Worm (Caenorhabditis elegans) whole organism, young adult: ENCODE results near the gene K08D12.4.

Experiments
- B0035.1 ChIP-seq: sonication (generic microtip); optimal IDR thresholded peaks from 2 replicates; lab custom pipeline; 2016; ENCODE audit warnings: missing genetic modification characterization, mild to moderate bottlenecking, missing compliant biosample characterization, missing genotype, missing genetic modification reagents
- D2030.7 ChIP-seq: fragments of 200-800 bp; sonication (Bioruptor generic); IDR thresholded peaks from 2 replicates; pipeline ENCODE4 v1.3.6; 2022; ENCODE audit warnings: missing genetic modification reagents, missing genetic modification characterization, missing compliant biosample characterization
- F49E8.2 ChIP-seq: sonication (generic microtip); optimal IDR thresholded peaks from 3 replicates; lab custom pipeline; 2017; ENCODE audit warnings: missing genetic modification characterization, mild to moderate bottlenecking, missing compliant biosample characterization, antibody characterized with exemption, moderate library complexity; ENCODE audit not compliant: insufficient read depth
- K11D2.4 ChIP-seq: fragments of 200-800 bp; sonication (Bioruptor generic); IDR thresholded peaks from 2 replicates; pipeline ENCODE4 v1.3.6; 2022; ENCODE audit warnings: missing genetic modification reagents, missing genetic modification characterization, missing compliant biosample characterization
- K12H6.12 ChIP-seq: fragments of 200-800 bp; sonication (Bioruptor generic); optimal IDR thresholded peaks from 2 replicates; lab custom pipeline; 2018; ENCODE audit warnings: mild to moderate bottlenecking, missing genetic modification characterization, missing compliant biosample characterization
- Y79H2A.3 ChIP-seq: fragments of 200-800 bp; sonication (Bioruptor generic); conservative IDR thresholded peaks from 2 replicates; pipeline ENCODE4 v1.3.6; 2022; ENCODE audit warnings: missing genetic modification reagents, missing genetic modification characterization, missing compliant biosample characterization
- ZK185.1 ChIP-seq: sonication (generic microtip); optimal IDR thresholded peaks from 2 replicates; lab custom pipeline; 2016; ENCODE audit warnings: mild to moderate bottlenecking, missing genetic modification characterization, missing compliant biosample characterization; ENCODE audit not compliant: poor library complexity, severe bottlenecking
- akir-1 ChIP-seq: fragments of 200-800 bp; sonication (Bioruptor generic); optimal IDR thresholded peaks from 2 replicates; lab custom pipeline; 2018; ENCODE audit warnings: mild to moderate bottlenecking, missing genetic modification characterization, moderate library complexity, missing compliant biosample characterization
- attf-3 ChIP-seq: fragments of 200-800 bp; sonication (Bioruptor generic); conservative IDR thresholded peaks from 2 replicates; pipeline ENCODE4 v1.3.6; 2022; ENCODE audit warnings: missing genetic modification reagents, missing genetic modification characterization, missing compliant biosample characterization
- attf-5 ChIP-seq: fragments of 200-800 bp; sonication (Bioruptor generic); optimal IDR thresholded peaks from 2 replicates; lab custom pipeline; 2018; ENCODE audit warnings: mild to moderate bottlenecking, missing genetic modification characterization, missing compliant biosample characterization
- cebp-2 ChIP-seq: fragments of 200-800 bp; sonication (Bioruptor generic); IDR thresholded peaks from 2 replicates; pipeline ENCODE4 v1.3.6; 2022; ENCODE audit warnings: missing genetic modification characterization, missing compliant biosample characterization
- chd-7 ChIP-seq: sonication (generic microtip); optimal IDR thresholded peaks from 2 replicates; lab custom pipeline; 2016; ENCODE audit warnings: mild to moderate bottlenecking, missing genetic modification characterization, moderate library complexity, missing compliant biosample characterization
- dox-1 ChIP-seq: fragments of 200-800 bp; sonication (Bioruptor generic); IDR thresholded peaks from 2 replicates; pipeline ENCODE4 v1.3.6; 2022; ENCODE audit warnings: missing genetic modification reagents, missing genetic modification characterization, missing compliant biosample characterization
- dpff-1 ChIP-seq: sonication (generic microtip); optimal IDR thresholded peaks from 2 replicates; lab custom pipeline; 2017; ENCODE audit warnings: mild to moderate bottlenecking, missing genetic modification characterization, missing compliant biosample characterization
- dpl-1 ChIP-seq: fragments of 150-350 bp; optimal IDR thresholded peaks from 2 replicates; lab custom pipeline; 2014; ENCODE audit warnings: missing biosample characterization, missing genetic modification reagents, missing genetic modification characterization
- egrh-3 ChIP-seq: fragments of 200-800 bp; sonication (Bioruptor generic); IDR thresholded peaks from 2 replicates; pipeline ENCODE4 v1.3.6; 2022; ENCODE audit warnings: missing genetic modification reagents, missing genetic modification characterization, missing compliant biosample characterization
- hmg-1.2 ChIP-seq: fragments of 200-800 bp; sonication (Bioruptor generic); IDR thresholded peaks from 2 replicates; pipeline ENCODE4 v1.3.6; 2022; ENCODE audit warnings: missing genetic modification reagents, missing genetic modification characterization, missing compliant biosample characterization
- lag-1 ChIP-seq: fragments of 200-800 bp; sonication (Bioruptor generic); IDR thresholded peaks from 2 replicates; pipeline ENCODE4 v1.3.6; 2022; ENCODE audit warnings: missing genetic modification reagents, missing genetic modification characterization, missing compliant biosample characterization
- let-607 ChIP-seq, 2 experiments: fragments of 200-800 bp in 1 of 2; sonication (Bioruptor generic) in 1 of 2; sonication (generic microtip) in 1 of 2; optimal IDR thresholded peaks; 2 replicates each; lab custom pipeline; 2016 to 2018; ENCODE audit warnings: mild to moderate bottlenecking in 2 of 2, missing compliant biosample characterization in 2 of 2, missing genetic modification characterization in 2 of 2, moderate library complexity in 2 of 2, missing genotype in 1 of 2
- lin-35 ChIP-seq, 3 experiments: fragments of 150-350 bp in 2 of 3; sonication (generic microtip) in 1 of 3; optimal IDR thresholded peaks; 2 replicates each; lab custom pipeline; 2014 to 2018; ENCODE audit warnings: missing biosample characterization in 3 of 3, missing genetic modification characterization in 3 of 3, missing genetic modification reagents in 3 of 3
- lir-1 ChIP-seq: fragments of 200-800 bp; sonication (Bioruptor generic); conservative IDR thresholded peaks from 2 replicates; pipeline ENCODE4 v1.3.6; 2022; ENCODE audit warnings: missing genetic modification reagents, missing genetic modification characterization, missing compliant biosample characterization
- lsl-1 ChIP-seq: fragments of 200-800 bp; sonication (Bioruptor generic); optimal IDR thresholded peaks from 2 replicates; lab custom pipeline; 2018; ENCODE audit warnings: mild to moderate bottlenecking, missing genetic modification characterization, moderate library complexity, missing compliant biosample characterization
- madf-6 ChIP-seq: fragments of 200-800 bp; sonication (Bioruptor generic); IDR thresholded peaks from 2 replicates; pipeline ENCODE4 v1.3.6; 2022; ENCODE audit warnings: missing genetic modification reagents, missing genetic modification characterization, missing compliant biosample characterization
- mcd-1 ChIP-seq: fragments of 200-800 bp; sonication (Bioruptor generic); IDR thresholded peaks from 2 replicates; pipeline ENCODE4 v1.3.6; 2022; ENCODE audit warnings: missing genetic modification reagents, missing genetic modification characterization, missing compliant biosample characterization
- mel-28 ChIP-seq: sonication (generic microtip); optimal IDR thresholded peaks from 2 replicates; lab custom pipeline; 2016; ENCODE audit warnings: borderline replicate concordance, mild to moderate bottlenecking, missing genetic modification characterization, missing compliant biosample characterization
- mes-4 ChIP-seq: sonication (generic microtip); optimal IDR thresholded peaks from 2 replicates; lab custom pipeline; 2016; ENCODE audit warnings: missing genotype, missing genetic modification characterization, missing compliant biosample characterization
- nfyb-1 ChIP-seq: fragments of 200-800 bp; sonication (Bioruptor generic); IDR thresholded peaks from 2 replicates; pipeline ENCODE4 v1.3.6; 2022; ENCODE audit warnings: missing genetic modification reagents, missing genetic modification characterization, missing compliant biosample characterization
- nhr-179 ChIP-seq: sonication (generic microtip); optimal IDR thresholded peaks from 2 replicates; lab custom pipeline; 2016; ENCODE audit warnings: mild to moderate bottlenecking, missing genetic modification characterization, missing compliant biosample characterization
- nhr-90 ChIP-seq: sonication (generic microtip); optimal IDR thresholded peaks from 2 replicates; lab custom pipeline; 2016; ENCODE audit warnings: missing genotype, mild to moderate bottlenecking, missing genetic modification characterization, missing compliant biosample characterization
- pbrm-1 ChIP-seq: fragments of 200-800 bp; sonication (Bioruptor generic); IDR thresholded peaks from 2 replicates; pipeline ENCODE4 v1.3.6; 2022; ENCODE audit warnings: missing genetic modification reagents, missing genetic modification characterization, missing compliant biosample characterization
- pha-4 ChIP-seq: fragments of 150-350 bp; sonication (generic microtip); optimal IDR thresholded peaks from 2 replicates; lab custom pipeline; 2014; ENCODE audit warnings: missing biosample characterization, missing genetic modification reagents, missing genetic modification characterization
- rcor-1 ChIP-seq: fragments of 200-800 bp; sonication (Bioruptor generic); IDR thresholded peaks from 2 replicates; pipeline ENCODE4 v1.3.6; 2022; ENCODE audit warnings: missing genetic modification reagents, missing genetic modification characterization, missing compliant biosample characterization
- rpc-1 ChIP-seq, 2 experiments: fragments of 150-350 bp in 1 of 2; sonication (generic microtip) in 1 of 2; optimal IDR thresholded peaks; 2 replicates each; lab custom pipeline; 2014 to 2018; ENCODE audit warnings: missing biosample characterization in 1 of 2, missing genetic modification characterization in 1 of 2, missing genetic modification reagents in 1 of 2, missing genotype in 1 of 2
- somi-1 ChIP-seq: fragments of 200-800 bp; sonication (Bioruptor generic); optimal IDR thresholded peaks from 2 replicates; lab custom pipeline; 2018; ENCODE audit warnings: mild to moderate bottlenecking, missing genetic modification characterization, missing compliant biosample characterization
- tbx-9 ChIP-seq: sonication (generic microtip); optimal IDR thresholded peaks from 2 replicates; lab custom pipeline; 2016; ENCODE audit warnings: borderline replicate concordance, missing genetic modification characterization, inconsistent platforms, missing compliant biosample characterization
- tlf-1 ChIP-seq: fragments of 200-800 bp; sonication (Bioruptor generic); optimal IDR thresholded peaks from 2 replicates; lab custom pipeline; 2018; ENCODE audit warnings: mild to moderate bottlenecking, missing genetic modification characterization, missing compliant biosample characterization
- unc-62 ChIP-seq: fragments of 150-350 bp; optimal IDR thresholded peaks from 2 replicates; lab custom pipeline; 2014; ENCODE audit warnings: missing biosample characterization, missing genetic modification reagents, missing genetic modification characterization
- zfh-2 ChIP-seq: fragments of 200-800 bp; sonication (Bioruptor generic); conservative IDR thresholded peaks from 2 replicates; pipeline ENCODE4 v1.3.6; 2022; ENCODE audit warnings: missing genetic modification reagents, missing genetic modification characterization, missing compliant biosample characterization
- zim-3 ChIP-seq: sonication (generic microtip); optimal IDR thresholded peaks from 2 replicates; lab custom pipeline; 2017; ENCODE audit warnings: mild to moderate bottlenecking, missing genetic modification characterization, moderate library complexity, missing compliant biosample characterization
- ztf-18 ChIP-seq: sonication (generic microtip); optimal IDR thresholded peaks from 2 replicates; lab custom pipeline; 2016; ENCODE audit warnings: missing genotype, mild to moderate bottlenecking, missing genetic modification characterization, missing compliant biosample characterization
- ztf-28 ChIP-seq: fragments of 200-800 bp; sonication (Bioruptor generic); IDR thresholded peaks from 2 replicates; pipeline ENCODE4 v1.3.6; 2022; ENCODE audit warnings: missing genetic modification reagents, missing genetic modification characterization, missing compliant biosample characterization
- ztf-3 ChIP-seq: fragments of 200-800 bp; sonication (Bioruptor generic); optimal IDR thresholded peaks from 2 replicates; lab custom pipeline; 2018; ENCODE audit warnings: mild to moderate bottlenecking, missing genetic modification characterization, missing compliant biosample characterization
- ztf-6 ChIP-seq: fragments of 200-800 bp; sonication (Bioruptor generic); IDR thresholded peaks from 2 replicates; pipeline ENCODE4 v1.3.6; 2022; ENCODE audit warnings: missing genetic modification reagents, missing genetic modification characterization, missing compliant biosample characterization

K08D12.4 gene

DNA sequence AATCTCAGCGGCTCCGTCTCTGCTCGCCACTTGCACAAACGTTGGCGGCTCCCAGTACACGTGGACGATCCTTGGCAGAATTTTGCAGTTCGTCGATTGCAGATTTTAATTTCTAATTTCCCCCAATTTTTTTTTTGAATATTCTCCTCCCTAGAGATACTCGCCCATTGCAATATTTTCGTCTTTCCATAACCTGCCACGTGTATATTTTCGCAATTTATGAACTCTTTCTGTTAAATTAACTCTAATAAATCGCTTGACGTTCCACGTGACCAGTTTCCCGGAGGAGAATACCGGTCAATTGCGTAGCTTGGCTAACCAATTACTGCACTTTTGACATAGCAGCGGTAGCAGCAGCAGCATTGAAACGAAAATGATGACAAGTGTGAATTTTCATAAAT, 1.3 kb downstream of the K08D12.4 start (continued):
- TF ChIP-seq Y79H2A.3 (GFP tag; lab: Robert Waterston, UW) (peak; percentile 87), unc-62 (GFP tag; lab: Kevin White, UChicago) (no peak), akir-1 (GFP tag; lab: Kevin White, UChicago) (no peak), mes-4 (tag; lab: Kevin White, UChicago) (no peak), lin-35 (GFP tag; optimal IDR thresholded peaks at IDR 0.05; lab: Kevin White, UChicago) (no peak), cebp-2 (GFP tag; lab: Robert Waterston, UW) (no peak), tlf-1 (GFP tag; lab: Kevin White, UChicago) (peak; percentile 14), pha-4 (no peak), ztf-28 (GFP tag; lab: Robert Waterston, UW) (peak; percentile 4; the same call in 1 of the 2 replicates), let-607 (tag; optimal IDR thresholded peaks at IDR 0.05; lab: Kevin White, UChicago) (no peak), K12H6.12 (tag; lab: Kevin White, UChicago) (no peak), K11D2.4 (no peak), mel-28 (no peak), somi-1 (GFP tag; lab: Kevin White, UChicago) (no peak), ZK185.1 (tag; lab: Kevin White, UChicago) (no peak), pbrm-1 (GFP tag; lab: Robert Waterston, UW) (0 out of 2 replicates have a peak, but pooled peaks have one; percentile 6), tbx-9 (tag; lab: Kevin White, UChicago) (no peak)

DNA sequence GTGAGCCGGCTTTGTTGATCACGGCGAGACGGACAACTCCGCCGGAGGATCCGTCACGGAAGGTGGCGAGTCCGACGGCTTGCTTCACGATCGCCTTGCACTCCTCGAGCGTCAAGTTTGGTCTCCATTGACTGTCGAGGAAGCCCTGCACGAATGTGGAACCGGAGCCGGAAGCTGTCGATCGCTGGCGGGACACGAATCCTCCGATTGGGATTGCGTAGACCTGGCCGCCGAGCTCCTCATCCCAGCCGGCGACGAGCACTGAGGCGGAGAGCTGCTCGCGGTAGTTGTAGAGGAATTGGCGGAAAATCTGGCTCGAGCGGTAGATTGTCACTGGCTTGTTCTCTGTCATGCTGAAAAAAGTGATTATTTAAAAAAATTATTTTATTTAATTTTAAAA, 1.9 kb downstream of the K08D12.4 start:
- TF ChIP-seq ztf-6 (GFP tag; lab: Robert Waterston, UW) (no peak), nfyb-1 (GFP tag; lab: Robert Waterston, UW) (no peak), dpff-1 (tag; lab: Kevin White, UChicago) (no peak), egrh-3 (GFP tag; lab: Robert Waterston, UW) (peak; percentile 82; the same call in 1 of the 2 replicates), nhr-90 (tag; lab: Kevin White, UChicago) (no peak), rpc-1 (optimal IDR thresholded peaks at IDR 0.05; lab: Kevin White, UChicago) (no peak), rpc-1 (tag; optimal IDR thresholded peaks at IDR 0.05; lab: Kevin White, UChicago) (no peak), tbx-9 (tag; lab: Kevin White, UChicago) (no peak), ztf-3 (GFP tag; lab: Kevin White, UChicago) (no peak), zfh-2 (peak; percentile 85), F49E8.2 (tag; lab: Kevin White, UChicago) (no peak)

DNA sequence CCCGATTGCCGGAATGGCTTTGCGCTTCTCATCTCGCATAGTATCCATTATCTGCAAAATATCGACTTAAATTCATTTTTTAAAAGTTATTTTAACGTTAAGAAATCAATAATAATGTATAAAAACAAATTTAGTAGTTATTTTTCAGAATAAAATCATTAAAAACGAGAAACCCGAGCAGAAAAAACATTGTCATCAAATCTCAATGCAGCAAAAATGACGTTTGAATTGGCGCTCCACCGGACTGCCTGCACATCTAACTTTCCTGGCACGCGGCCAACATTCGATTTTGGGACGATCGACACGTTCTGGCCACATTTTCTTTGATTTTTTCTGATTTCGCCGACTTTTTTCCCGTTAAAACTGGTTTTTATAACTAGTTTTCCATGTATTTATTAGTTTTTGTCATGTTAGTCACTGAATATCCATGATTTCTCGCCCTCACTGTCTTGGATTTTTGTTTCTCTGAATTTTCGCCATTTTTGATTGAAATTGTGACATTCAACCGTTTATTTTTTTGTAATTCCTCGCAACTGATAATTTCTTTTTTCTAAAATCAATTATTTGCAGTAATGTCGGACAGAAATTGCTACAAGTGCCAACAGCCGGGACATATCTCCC, 2.7 kb downstream of the K08D12.4 start, which contains the start of the genes pbs-1 and K08D12.3:
Gene pbs-1 (minus strand): TSS at position 51 of the 621 bp plus-strand sequence.
Gene K08D12.3 (plus strand): TSS at position 571 of the 621 bp plus-strand sequence.
- TF ChIP-seq chd-7 (tag; lab: Kevin White, UChicago) (no peak), rcor-1 (GFP tag; lab: Robert Waterston, UW) (peak; percentile 37; the same call in 1 of the 2 replicates), D2030.7 (GFP tag; lab: Robert Waterston, UW) (peak; percentile 52), pha-4 (peak; percentile 74), nfyb-1 (GFP tag; lab: Robert Waterston, UW) (peak; percentile 61), nhr-179 (no peak), ztf-18 (tag; lab: Kevin White, UChicago) (no peak), ztf-6 (GFP tag; lab: Robert Waterston, UW) (no peak), lir-1 (GFP tag; lab: Robert Waterston, UW) (no peak), B0035.1 (no peak), lag-1 (no peak), K12H6.12 (tag; lab: Kevin White, UChicago) (peak; percentile 29), lsl-1 (GFP tag; lab: Kevin White, UChicago) (peak; percentile 58), hmg-1.2 (GFP tag; lab: Robert Waterston, UW) (0 out of 2 replicates have a peak, but pooled peaks have one; percentile 13), zim-3 (tag; lab: Kevin White, UChicago) (no peak), mcd-1 (GFP tag; lab: Robert Waterston, UW) (peak; percentile 87), madf-6 (GFP tag; lab: Robert Waterston, UW) (peak; percentile 72; the same call in 1 of the 2 replicates), nhr-90 (tag; lab: Kevin White, UChicago) (no peak), attf-5 (GFP tag; lab: Kevin White, UChicago) (peak; percentile 16), egrh-3 (GFP tag; lab: Robert Waterston, UW) (no peak), dpl-1 (GFP tag; lab: Kevin White, UChicago) (peak; percentile 71), dox-1 (GFP tag; lab: Robert Waterston, UW) (0 out of 2 replicates have a peak, but pooled peaks have one; percentile 29), attf-3 (GFP tag; lab: Robert Waterston, UW) (0 out of 2 replicates have a peak, but pooled peaks have one; percentile 42)
